Worm (Caenorhabditis elegans) whole organism, L1 larva: Measurements from ENCODE around the gene Y53F4B.26.
A peak's percentile ranks its signal among the peaks of the same experiment; 100 is the strongest.

Source experiments
- blmp-1 ChIP-seq: fragments of 150-350 bp; optimal IDR thresholded peaks from 2 replicates; lab custom pipeline; 2014; ENCODE audit warnings: missing biosample characterization, missing genetic modification characterization
- dpl-1 ChIP-seq, 3 experiments: fragments of 150-350 bp in 2 of 3; sonication (generic microtip) in 1 of 3; optimal IDR thresholded peaks; 2 replicates each; lab custom pipeline; 2014 to 2017; ENCODE audit warnings: missing biosample characterization in 3 of 3, missing genetic modification characterization in 3 of 3, missing genetic modification reagents in 3 of 3
- lin-39 ChIP-seq: fragments of 150-350 bp; optimal IDR thresholded peaks from 2 replicates; lab custom pipeline; 2014; ENCODE audit warnings: missing biosample characterization, missing genetic modification reagents, missing genetic modification characterization
- nhr-11 ChIP-seq: fragments of 150-350 bp; optimal IDR thresholded peaks from 2 replicates; lab custom pipeline; 2014; ENCODE audit warnings: missing biosample characterization, missing genetic modification characterization
- nhr-77 ChIP-seq: fragments of 150-350 bp; optimal IDR thresholded peaks from 2 replicates; lab custom pipeline; 2014; ENCODE audit warnings: missing biosample characterization, missing genetic modification characterization
- unc-130 ChIP-seq: fragments of 150-350 bp; optimal IDR thresholded peaks from 2 replicates; lab custom pipeline; 2017; ENCODE audit warnings: missing biosample characterization, missing genetic modification characterization, inconsistent platforms
- unc-98 ChIP-seq: fragments of 200-800 bp; sonication (Bioruptor generic); IDR thresholded peaks from 2 replicates; pipeline ENCODE4 v1.3.6; 2022; ENCODE audit warnings: missing genetic modification characterization, missing compliant biosample characterization

ce11 chrII:15174915-15175548 lies 34.3 kb upstream of the Y53F4B.26 start, which contains the start of gene gst-31:
- no peak for TF ChIP-seq lin-39 (tag; lab: Kevin White, UChicago)
- TF ChIP-seq blmp-1 (tag; lab: Kevin White, UChicago) = peak; percentile 50
- no peak for TF ChIP-seq dpl-1 (GFP tag; optimal IDR thresholded peaks at IDR 0.05; lab: Kevin White, UChicago)
- no peak for TF ChIP-seq unc-130 (tag; lab: Kevin White, UChicago)
- TF ChIP-seq nhr-77 = no peak
- TF ChIP-seq unc-98 (GFP tag; lab: Robert Waterston, UW) = no peak
- no peak for TF ChIP-seq nhr-11 (tag; lab: Kevin White, UChicago)
